Worm (Caenorhabditis elegans): Measurements from ENCODE around the gene srd-7.

The srd-7 gene

ce11 chrIV:10782014-10782413, 4.6 kb downstream of the srd-7 start:
- peak; percentile 92 for TF ChIP-seq nhr-21 (tag; optimal IDR thresholded peaks at IDR 0.05)
- TF ChIP-seq lsy-2 (tag; optimal IDR thresholded peaks at IDR 0.05): peak in 1 of 2 experiments; percentile 43
- TF ChIP-seq nhr-25 (tag; optimal IDR thresholded peaks at IDR 0.05): peak; percentile 79
- peak; percentile 35 for TF ChIP-seq crh-2 (tag; optimal IDR thresholded peaks at IDR 0.05)
- peak; percentile 82 for TF ChIP-seq sma-3 (GFP tag; optimal IDR thresholded peaks at IDR 0.05)
- peak; percentile 84 for TF ChIP-seq blmp-1 (tag; optimal IDR thresholded peaks at IDR 0.05; ENCODE audit: insufficient read depth)
- peak; percentile 98 for TF ChIP-seq sma-9 (GFP tag; optimal IDR thresholded peaks at IDR 0.05)
- TF ChIP-seq sma-9 (tag; optimal IDR thresholded peaks at IDR 0.05): no peak
- peak; percentile 56 to 80 for TF ChIP-seq mdl-1 (tag; optimal IDR thresholded peaks at IDR 0.05)
- TF ChIP-seq Y55F3AM.14 (GFP tag; optimal IDR thresholded peaks at IDR 0.05): peak; percentile 5
- peak; percentile 45 for TF ChIP-seq gmeb-1 (tag; optimal IDR thresholded peaks at IDR 0.05)
- no peak for TF ChIP-seq nhr-10 (tag; optimal IDR thresholded peaks at IDR 0.05)
- TF ChIP-seq alr-1 (tag; optimal IDR thresholded peaks at IDR 0.05): no peak
- peak; percentile 4 for TF ChIP-seq nhr-129 (tag; optimal IDR thresholded peaks at IDR 0.05)
- TF ChIP-seq fos-1 (tag; optimal IDR thresholded peaks at IDR 0.05): peak; percentile 41
- TF ChIP-seq egl-27 (tag; optimal IDR thresholded peaks at IDR 0.05): peak; percentile 48
- TF ChIP-seq F13H6.1 (tag; optimal IDR thresholded peaks at IDR 0.05): no peak

- TF ChIP-seq sma-9 (GFP tag; optimal IDR thresholded peaks at IDR 0.05) (peak; percentile 77), sma-9 (tag; optimal IDR thresholded peaks at IDR 0.05) (no peak), nhr-21 (tag; optimal IDR thresholded peaks at IDR 0.05) (peak; percentile 31), C34F6.9 (tag; optimal IDR thresholded peaks at IDR 0.05) (no peak)
Observed at ce11 chrIV:10781346-10781745, 5.3 kb downstream of the srd-7 start.

ce11 chrIV:10780583-10780982, 6.0 kb downstream of the srd-7 start, which contains the start of gene swt-3:
Gene swt-3, minus strand, starts transcription at chrIV:10780683.
- no peak for TF ChIP-seq nhr-237 (tag; optimal IDR thresholded peaks at IDR 0.05)
- no peak for TF ChIP-seq ceh-82 (tag; optimal IDR thresholded peaks at IDR 0.05)
- TF ChIP-seq Y55F3AM.14 (GFP tag; optimal IDR thresholded peaks at IDR 0.05): no peak
- TF ChIP-seq aly-2 (tag; optimal IDR thresholded peaks at IDR 0.05): no peak
- TF ChIP-seq nhr-10 (tag; optimal IDR thresholded peaks at IDR 0.05): no peak
- TF ChIP-seq ztf-1 (GFP tag; conservative IDR thresholded peaks at IDR 0.05): no peak
- TF ChIP-seq lin-13 (GFP tag; optimal IDR thresholded peaks at IDR 0.05): no peak
- no peak for TF ChIP-seq alr-1 (tag; optimal IDR thresholded peaks at IDR 0.05)

- TF ChIP-seq nhr-12 (tag; optimal IDR thresholded peaks at IDR 0.05) (no peak), lin-13 (GFP tag; optimal IDR thresholded peaks at IDR 0.05) (no peak), R02D3.7 (tag; optimal IDR thresholded peaks at IDR 0.05) (no peak), nhr-25 (tag; optimal IDR thresholded peaks at IDR 0.05) (no peak), dmd-4 (tag; optimal IDR thresholded peaks at IDR 0.05) (no peak), lin-39 (tag; optimal IDR thresholded peaks at IDR 0.05) (no peak), elt-3 (tag; optimal IDR thresholded peaks at IDR 0.05) (no peak), nhr-11 (tag; optimal IDR thresholded peaks at IDR 0.05) (no peak), nhr-21 (tag; optimal IDR thresholded peaks at IDR 0.05) (no peak), egl-27 (tag; optimal IDR thresholded peaks at IDR 0.05) (no peak), lin-11 (tag; optimal IDR thresholded peaks at IDR 0.05) (no peak), ceh-16 (tag; optimal IDR thresholded peaks at IDR 0.05) (no peak), ama-1 (optimal IDR thresholded peaks at IDR 0.05) (no peak), ZK546.5 (tag; optimal IDR thresholded peaks at IDR 0.05) (no peak), unc-39 (tag; optimal IDR thresholded peaks at IDR 0.05) (no peak), blmp-1 (tag; optimal IDR thresholded peaks at IDR 0.05; ENCODE audit: insufficient read depth) (no peak), snpc-4 (tag; optimal IDR thresholded peaks at IDR 0.05) (no peak), nhr-129 (tag; optimal IDR thresholded peaks at IDR 0.05) (no peak)
Observed at ce11 chrIV:10779328-10779727, 7.3 kb downstream of the srd-7 start.

ce11 chrIV:10778582-10778981, 8.0 kb downstream of the srd-7 start:
- no peak for TF ChIP-seq nhr-21 (tag; optimal IDR thresholded peaks at IDR 0.05)
- no peak for TF ChIP-seq nhr-6 (tag; optimal IDR thresholded peaks at IDR 0.05)
- no peak for TF ChIP-seq egl-27 (tag; optimal IDR thresholded peaks at IDR 0.05)
- TF ChIP-seq nhr-25 (tag; optimal IDR thresholded peaks at IDR 0.05): peak; percentile 16

All from whole organism, L2 larva.